Fruit fly (Drosophila melanogaster) whole organism, larva: ENCODE measurements around the gene Mnn1.

ENCODE experiments used
- noc ChIP-seq: fragments of 200-800 bp; sonication (Bioruptor generic); optimal IDR thresholded peaks from 3 replicates; lab custom pipeline; 2019; ENCODE audit warnings: missing biosample characterization, mild to moderate bottlenecking, missing genetic modification characterization, moderate library complexity

Mnn1 gene

dm6 chr2L:7056189-7056926, at the start of gene Mnn1:
Mnn1 (plus strand) TSS chr2L:7056301.
- no peak for TF ChIP-seq noc (tag; lab: Kevin White, UChicago)

dm6 chr2L:7007564-7007963, 48.5 kb upstream of the Mnn1 start:
- no peak for TF ChIP-seq noc (tag; lab: Kevin White, UChicago)

dm6 chr2L:7009807-7010470, 46.2 kb upstream of the Mnn1 start, which contains the start of gene uif:
uif (minus strand) TSS chr2L:7010359.
- no peak for TF ChIP-seq noc (tag; lab: Kevin White, UChicago)

dm6 chr2L:7010513-7010912, 45.6 kb upstream of the Mnn1 start:
- TF ChIP-seq noc (tag; lab: Kevin White, UChicago): no peak

dm6 chr2L:7011962-7012361, 44.1 kb upstream of the Mnn1 start, which contains the start of gene CG43321:
CG43321 (plus strand) TSS chr2L:7012262.
- no peak for TF ChIP-seq noc (tag; lab: Kevin White, UChicago)

dm6 chr2L:7013157-7013556, 42.9 kb upstream of the Mnn1 start, which contains the start of gene CG43322:
CG43322 (plus strand) TSS chr2L:7013396.
- no peak for TF ChIP-seq noc (tag; lab: Kevin White, UChicago)

- no peak for TF ChIP-seq noc (tag; lab: Kevin White, UChicago)
Observed at dm6 chr2L:7021382-7021781, 34.7 kb upstream of the Mnn1 start, which contains the start of gene Pcp. Pcp (plus strand) TSS chr2L:7021682.

- TF ChIP-seq noc (tag; lab: Kevin White, UChicago): peak; percentile 80
Observed at dm6 chr2L:7023614-7024259, 32.4 kb upstream of the Mnn1 start, which contains the start of gene Gart. Gart (minus strand) TSS chr2L:7023898.

- no peak for TF ChIP-seq noc (tag; lab: Kevin White, UChicago)
Observed at dm6 chr2L:7025247-7025646, 30.9 kb upstream of the Mnn1 start.

dm6 chr2L:7026308-7026707, 29.8 kb upstream of the Mnn1 start:
- TF ChIP-seq noc (tag; lab: Kevin White, UChicago): no peak

dm6 chr2L:7026988-7027908, 28.9 kb upstream of the Mnn1 start, which contains the start of the genes CG31908 and MME1:
CG31908 (minus strand) TSS chr2L:7027389.
MME1 (plus strand) TSS chr2L:7027526.
- TF ChIP-seq noc (tag; lab: Kevin White, UChicago): no peak

- TF ChIP-seq noc (tag; lab: Kevin White, UChicago): no peak
Observed at dm6 chr2L:7028440-7028839, 27.7 kb upstream of the Mnn1 start.

dm6 chr2L:7028990-7029389, 27.1 kb upstream of the Mnn1 start:
- no peak for TF ChIP-seq noc (tag; lab: Kevin White, UChicago)

dm6 chr2L:7032517-7032951, 23.6 kb upstream of the Mnn1 start, which contains the start of the genes Rab30 and Caper:
Rab30 (minus strand) TSS chr2L:7032606.
Caper (plus strand) TSS chr2L:7032721.
- TF ChIP-seq noc (tag; lab: Kevin White, UChicago): peak; percentile 16
